Fruit fly (Drosophila melanogaster) S2 (cell line): Measurements from ENCODE around the gene alphaTub85E.
A peak's percentile ranks its signal among the peaks of the same experiment; 100 is the strongest.
"Not testable (repeated sequence)": the region's sequence is repeated elsewhere in the genome, so short reads cannot be mapped to it uniquely, and the experiment has no call there.

ENCODE experiments used
- CG8478 ChIP-seq: fragments of >200 bp; optimal IDR thresholded peaks from 2 replicates; lab custom pipeline; 2018
- CTCF ChIP-seq, 2 experiments: fragments of >200 bp; optimal IDR thresholded peaks; 2 replicates each; lab custom pipeline; 2018

alphaTub85E gene

DNA sequence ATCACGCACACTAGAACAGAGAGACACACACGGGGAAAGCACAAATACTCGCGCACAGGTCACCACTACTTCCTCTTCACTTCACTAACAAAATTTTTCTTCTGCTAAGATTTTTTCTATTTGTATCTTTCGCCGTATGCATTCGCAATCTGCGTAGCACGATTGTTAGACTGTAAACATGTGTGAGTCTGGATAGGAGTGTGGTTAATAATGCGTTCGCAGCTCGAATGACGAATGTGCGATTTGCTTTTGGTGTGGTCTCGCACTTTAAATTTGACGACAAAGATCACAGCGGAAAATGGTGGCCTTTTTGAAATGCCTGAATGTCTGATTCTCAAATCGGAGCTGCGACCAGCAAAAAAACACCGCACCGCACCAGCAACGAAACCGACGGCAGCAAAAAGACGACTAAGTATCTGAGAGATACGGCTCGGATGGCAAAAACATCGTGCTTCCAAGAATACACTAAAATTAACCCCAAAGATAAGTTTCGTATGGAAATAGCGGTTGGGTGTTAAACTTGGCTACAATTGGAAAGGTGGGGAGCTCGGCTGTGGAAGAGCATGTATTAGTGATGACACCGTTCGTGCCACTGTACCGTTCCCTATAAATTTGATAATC is 27.9 kb downstream of the alphaTub85E start, which contains the start of gene Unc-115a:
Gene Unc-115a (minus strand): TSS at position 410 of the 621 bp plus-strand sequence.
- TF ChIP-seq CG8478, result no peak
- peak; percentile 69 to 72 for TF ChIP-seq CTCF (optimal IDR thresholded peaks at IDR 0.05; lab: Kevin White, UChicago)

dm6 chr3R:9704183-9705007 is 28.7 kb downstream of the alphaTub85E start:
- TF ChIP-seq CTCF (optimal IDR thresholded peaks at IDR 0.05; lab: Kevin White, UChicago), result no peak
- TF ChIP-seq CG8478, result no peak

dm6 chr3R:9703273-9703672 is 29.8 kb downstream of the alphaTub85E start:
- TF ChIP-seq CTCF (optimal IDR thresholded peaks at IDR 0.05; lab: Kevin White, UChicago), result no peak
- TF ChIP-seq CG8478, result no peak

dm6 chr3R:9702567-9702966 is 30.5 kb downstream of the alphaTub85E start:
- no peak for TF ChIP-seq CTCF (optimal IDR thresholded peaks at IDR 0.05; lab: Kevin White, UChicago)
- no peak for TF ChIP-seq CG8478

dm6 chr3R:9701897-9702296 is 31.2 kb downstream of the alphaTub85E start:
- TF ChIP-seq CG8478 (no peak), CTCF (optimal IDR thresholded peaks at IDR 0.05; lab: Kevin White, UChicago) (no peak)

DNA sequence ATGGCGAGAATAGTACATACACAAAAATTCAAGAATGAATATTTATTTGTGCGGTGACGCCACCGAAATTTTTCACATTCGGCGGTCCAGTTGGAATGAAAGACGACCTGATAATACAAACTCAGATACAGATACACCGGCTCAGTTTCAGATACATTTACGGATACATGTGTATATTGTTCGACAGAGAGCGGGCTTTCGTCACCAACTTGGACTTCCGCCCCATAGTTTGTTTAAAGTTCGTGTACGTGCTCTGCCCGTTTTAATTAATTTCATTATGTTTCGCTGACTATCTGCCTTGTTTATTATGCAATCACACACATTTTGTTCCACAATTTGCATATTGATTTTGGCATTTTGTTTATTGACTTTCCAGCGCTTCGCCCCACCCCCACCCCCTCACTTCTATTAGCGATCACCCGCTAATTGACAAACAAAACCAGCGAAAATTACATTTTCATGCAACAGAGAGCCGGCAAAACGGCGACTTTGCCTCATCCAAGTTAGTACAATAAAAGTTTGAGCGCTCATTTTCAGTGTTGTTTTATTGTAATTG is 31.8 kb downstream of the alphaTub85E start:
- TF ChIP-seq CG8478 (no peak), CTCF (optimal IDR thresholded peaks at IDR 0.05; lab: Kevin White, UChicago) (no peak)

DNA sequence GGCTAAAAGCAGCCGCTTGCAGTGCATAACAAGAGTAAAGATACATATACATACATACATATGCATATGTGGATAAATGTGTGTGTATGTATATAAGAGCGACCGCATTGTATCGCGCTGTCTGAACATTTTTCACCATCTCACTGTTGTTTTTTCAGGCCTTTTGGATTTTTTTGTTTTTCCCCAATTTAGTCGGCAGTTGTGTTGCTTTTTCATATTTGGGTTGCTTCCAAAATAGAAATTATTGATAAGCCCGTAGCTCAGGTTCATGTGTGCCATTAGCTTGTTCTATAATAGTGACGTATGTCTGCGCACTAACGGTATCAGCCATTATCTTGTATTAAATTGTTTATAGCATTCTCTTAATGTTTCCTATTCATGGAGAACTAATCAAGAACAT is 32.5 kb downstream of the alphaTub85E start:
- TF ChIP-seq CTCF (optimal IDR thresholded peaks at IDR 0.05; lab: Kevin White, UChicago) (no peak), CG8478 (no peak)

dm6 chr3R:9694999-9695398 is 38.1 kb downstream of the alphaTub85E start:
- TF ChIP-seq CTCF (optimal IDR thresholded peaks at IDR 0.05; lab: Kevin White, UChicago), result peak; percentile 73 to 85
- TF ChIP-seq CG8478, result no peak

DNA sequence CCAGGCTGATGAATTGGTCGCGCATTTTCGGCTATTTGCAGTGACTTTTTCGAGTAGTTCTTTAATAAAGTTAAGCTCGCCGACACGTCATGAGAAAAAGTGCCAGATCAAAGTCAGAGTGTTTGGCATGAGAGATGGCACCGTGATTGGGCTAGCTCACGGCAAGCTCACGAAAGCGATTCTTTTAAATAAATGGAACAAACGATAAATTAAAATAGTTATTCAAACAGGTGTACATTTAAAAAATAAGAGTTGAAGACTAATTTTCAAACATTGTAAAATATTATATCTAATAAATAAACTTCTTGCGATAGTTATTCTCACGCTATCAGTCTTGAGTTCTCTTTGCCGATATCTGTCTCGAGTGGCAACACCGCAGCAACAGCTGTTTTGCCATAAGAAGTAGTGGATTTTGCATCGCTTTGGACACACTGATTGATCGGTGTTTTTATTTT is 40.3 kb downstream of the alphaTub85E start, which contains the start of the genes Unc-115b, p24-2 and CG32939:
Gene Unc-115b (minus strand): TSS at position 101 of the 455 bp plus-strand sequence.
Gene p24-2 (minus strand): TSS at position 120 of the 455 bp plus-strand sequence.
Gene CG32939 (plus strand): TSS at position 405 of the 455 bp plus-strand sequence.
- not testable (repeated sequence) for TF ChIP-seq CG8478; CTCF (optimal IDR thresholded peaks at IDR 0.05; lab: Kevin White, UChicago)

dm6 chr3R:9685376-9685775 is 47.7 kb downstream of the alphaTub85E start, which contains the start of the genes eca and CG18542:
Gene eca, minus strand, starts transcription at chr3R:9685476.
Gene CG18542, plus strand, starts transcription at chr3R:9685760.
- TF ChIP-seq CTCF (optimal IDR thresholded peaks at IDR 0.05; lab: Kevin White, UChicago); CG8478: not testable (repeated sequence)

- TF ChIP-seq CTCF (optimal IDR thresholded peaks at IDR 0.05; lab: Kevin White, UChicago) (no peak), CG8478 (no peak)
These were observed 48.9 kb downstream of the alphaTub85E start, which contains the start of gene CG9444 for dm6 chr3R:9684125-9684524. Gene CG9444, minus strand, starts transcription at chr3R:9684264.

dm6 chr3R:9683064-9683682 is 49.9 kb downstream of the alphaTub85E start:
- TF ChIP-seq CTCF (optimal IDR thresholded peaks at IDR 0.05; lab: Kevin White, UChicago) (no peak), CG8478 (no peak)
